Worm (Caenorhabditis elegans) whole organism, L4/young adult: ENCODE results near the gene C15B12.8.

ENCODE experiments used
- W03F9.2 ChIP-seq: fragments of 150-350 bp; optimal IDR thresholded peaks from 2 replicates; lab custom pipeline; 2014; ENCODE audit warnings: missing biosample characterization, missing genetic modification characterization
- dao-5 ChIP-seq: sonication (generic microtip); optimal IDR thresholded peaks from 2 replicates; lab custom pipeline; 2016; ENCODE audit warnings: missing genotype, missing genetic modification characterization, moderate library complexity, missing compliant biosample characterization
- him-1 ChIP-seq: sonication (generic microtip); optimal IDR thresholded peaks from 2 replicates; lab custom pipeline; 2016; ENCODE audit warnings: missing genotype, missing genetic modification reagents, missing genetic modification characterization, missing compliant biosample characterization

DNA sequence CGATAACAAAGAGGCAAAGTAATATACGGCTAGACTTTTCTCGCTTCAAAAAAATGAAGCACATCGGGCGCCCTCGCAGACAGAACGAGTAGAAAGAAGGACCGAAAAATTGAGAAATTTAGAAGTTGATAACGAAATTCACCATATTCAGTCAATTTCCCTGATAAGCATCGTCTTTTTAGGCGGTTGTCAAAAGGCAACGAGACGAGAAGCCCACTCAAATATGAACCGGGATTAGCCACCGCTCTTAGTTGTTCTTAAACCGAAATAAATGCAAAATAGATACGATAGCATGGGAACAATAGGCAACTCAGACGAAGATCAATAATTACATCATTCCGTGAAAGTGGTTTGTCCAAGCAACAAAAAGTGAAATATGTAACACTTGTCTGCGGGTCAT, 29.1 kb downstream of the C15B12.8 start:
- TF ChIP-seq W03F9.2 (no peak), him-1 (tag; lab: Kevin White, UChicago) (no peak), dao-5 (no peak)
